Worm (Caenorhabditis elegans) whole organism, L1 larva: ENCODE measurements around the gene rpb-2.

Experiments
- ceh-82 ChIP-seq, 3 experiments: fragments of 150-350 bp in 1 of 3; sonication (generic microtip) in 2 of 3; optimal IDR thresholded peaks; 2 replicates each; lab custom pipeline; 2014 to 2017; ENCODE audit warnings: missing biosample characterization in 3 of 3, missing genetic modification characterization in 3 of 3
- fos-1 ChIP-seq: fragments of 150-350 bp; optimal IDR thresholded peaks from 2 replicates; lab custom pipeline; 2014; ENCODE audit warnings: missing biosample characterization, missing genetic modification characterization
- mep-1 ChIP-seq: fragments of 150-350 bp; optimal IDR thresholded peaks from 2 replicates; lab custom pipeline; 2014; ENCODE audit warnings: missing biosample characterization, missing genetic modification characterization
- nhr-77 ChIP-seq: fragments of 150-350 bp; optimal IDR thresholded peaks from 2 replicates; lab custom pipeline; 2014; ENCODE audit warnings: missing biosample characterization, missing genetic modification characterization
- nhr-90 ChIP-seq: sonication (generic microtip); optimal IDR thresholded peaks from 2 replicates; lab custom pipeline; 2016; ENCODE audit warnings: mild to moderate bottlenecking, missing genetic modification characterization, missing compliant biosample characterization; ENCODE audit not compliant: poor library complexity
- pax-3 ChIP-seq: fragments of 200-800 bp; sonication (Bioruptor generic); optimal IDR thresholded peaks from 2 replicates; lab custom pipeline; 2018; ENCODE audit warnings: mild to moderate bottlenecking, missing genetic modification characterization, moderate library complexity, missing compliant biosample characterization
- skn-1 ChIP-seq: fragments of 150-350 bp; optimal IDR thresholded peaks from 2 replicates; lab custom pipeline; 2014; ENCODE audit warnings: missing biosample characterization, missing genetic modification characterization

- no peak for TF ChIP-seq ceh-82 (tag; optimal IDR thresholded peaks at IDR 0.05; lab: Kevin White, UChicago)
- TF ChIP-seq mep-1 (tag; lab: Kevin White, UChicago) = no peak
- TF ChIP-seq pax-3 (tag; lab: Kevin White, UChicago) = no peak
- TF ChIP-seq skn-1 (tag; lab: Kevin White, UChicago) = no peak
- no peak for TF ChIP-seq fos-1 (tag; lab: Kevin White, UChicago)
- TF ChIP-seq nhr-90 (tag; lab: Kevin White, UChicago) = no peak
- TF ChIP-seq nhr-77 (tag; lab: Kevin White, UChicago) = no peak
Measured at ce11 chrIII:4956566-4956965, 17.2 kb downstream of the rpb-2 start, which contains the start of gene C26E6.1.
